Worm (Caenorhabditis elegans) whole organism, midembryonic: ENCODE data around the gene C50F4.16.

ENCODE experiments used
- T22C8.4 ChIP-seq: fragments of 200-800 bp; sonication (Bioruptor generic); IDR thresholded peaks from 2 replicates; pipeline ENCODE4 v1.3.6; 2022; ENCODE audit warnings: missing genetic modification characterization, missing compliant biosample characterization
- cog-1 ChIP-seq: sonication (generic microtip); optimal IDR thresholded peaks from 2 replicates; lab custom pipeline; 2016; ENCODE audit warnings: missing genetic modification characterization, missing compliant biosample characterization
- flt-1 ChIP-seq: fragments of 200-800 bp; sonication (Bioruptor generic); IDR thresholded peaks from 2 replicates; pipeline ENCODE4 v1.3.6; 2022; ENCODE audit warnings: missing genetic modification characterization, missing compliant biosample characterization
- ref-1 ChIP-seq: fragments of 200-800 bp; sonication (Bioruptor generic); conservative IDR thresholded peaks from 2 replicates; pipeline ENCODE4 v1.3.6; 2022; ENCODE audit warnings: missing genetic modification reagents, missing genetic modification characterization, missing compliant biosample characterization
- ztf-23 ChIP-seq: fragments of 200-800 bp; sonication (Bioruptor generic); IDR thresholded peaks from 2 replicates; pipeline ENCODE4 v1.3.6; 2022; ENCODE audit warnings: missing genetic modification reagents, missing genetic modification characterization, missing compliant biosample characterization
- ztf-29 ChIP-seq: fragments of 200-800 bp; sonication (Bioruptor generic); IDR thresholded peaks from 2 replicates; pipeline ENCODE4 v1.3.6; 2022; ENCODE audit warnings: missing genetic modification reagents, missing genetic modification characterization, missing compliant biosample characterization

DNA sequence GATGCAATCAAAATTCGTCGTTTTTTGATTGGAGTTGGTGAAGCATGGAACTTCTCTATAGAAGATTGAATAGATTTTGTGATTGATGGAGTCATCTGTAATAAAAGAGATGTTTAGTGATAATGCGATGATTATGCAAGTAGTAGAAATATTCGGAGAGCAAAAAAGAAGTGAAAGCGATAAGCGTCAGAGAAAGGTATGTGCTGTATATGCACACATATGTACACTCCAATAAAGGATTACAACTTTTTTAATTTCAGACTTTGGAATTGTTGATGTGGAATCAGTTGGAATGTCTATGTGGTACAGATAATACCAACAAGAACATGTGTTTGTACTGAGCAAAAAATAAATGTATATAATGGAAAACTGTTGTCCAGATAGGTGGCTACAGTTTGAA lies 28.8 kb upstream of the C50F4.16 start, which contains the start of gene F25B3.5:
- TF ChIP-seq cog-1 (tag; lab: Kevin White, UChicago): no peak
- no peak for TF ChIP-seq ztf-29 (GFP tag; lab: Robert Waterston, UW)
- TF ChIP-seq ref-1: no peak
- no peak for TF ChIP-seq ztf-23 (GFP tag; lab: Robert Waterston, UW)
- TF ChIP-seq T22C8.4 (GFP tag; lab: Robert Waterston, UW): no peak
- TF ChIP-seq flt-1: no peak
